Worm (Caenorhabditis elegans): ENCODE results near the gene lin-38.

lin-38 gene

ce11 chrII:13614516-13614915 lies 38.8 kb downstream of the lin-38 start:
- TF ChIP-seq rbr-2 (tag; optimal IDR thresholded peaks at IDR 0.05) (no peak), lir-3 (tag; optimal IDR thresholded peaks at IDR 0.05) (no peak), ceh-20 (GFP tag; IDR thresholded peaks at IDR 0.05) (no peak), F10B5.3 (tag; optimal IDR thresholded peaks at IDR 0.05) (no peak), daf-16 (GFP tag; optimal IDR thresholded peaks at IDR 0.05) (no peak), daf-16 (tag; optimal IDR thresholded peaks at IDR 0.05) (peak; percentile 90), cey-2 (tag; optimal IDR thresholded peaks at IDR 0.05; ENCODE audit: borderline replicate concordance, insufficient read depth) (no peak), hlh-30 (tag; optimal IDR thresholded peaks at IDR 0.05; ENCODE audit: insufficient read depth) (peak; percentile 18), hif-1 (tag; optimal IDR thresholded peaks at IDR 0.05) (no peak), R02D3.7 (tag; optimal IDR thresholded peaks at IDR 0.05) (no peak), pha-4 (GFP tag; IDR thresholded peaks at IDR 0.05) (no peak), pha-4 (tag; optimal IDR thresholded peaks at IDR 0.05) (no peak), mdl-1 (tag; optimal IDR thresholded peaks at IDR 0.05) (peak in 1 of 2 experiments; percentile 44), nhr-102 (tag; optimal IDR thresholded peaks at IDR 0.05) (no peak), unc-39 (tag; optimal IDR thresholded peaks at IDR 0.05) (no peak), F44E2.7 (GFP tag; IDR thresholded peaks at IDR 0.05) (no peak), dmd-6 (GFP tag; IDR thresholded peaks at IDR 0.05) (no peak), fkh-10 (GFP tag; optimal IDR thresholded peaks at IDR 0.05) (no peak), ceh-32 (tag; optimal IDR thresholded peaks at IDR 0.05; ENCODE audit: poor library complexity) (no peak), hlh-11 (tag; optimal IDR thresholded peaks at IDR 0.05) (peak; percentile 62)

DNA sequence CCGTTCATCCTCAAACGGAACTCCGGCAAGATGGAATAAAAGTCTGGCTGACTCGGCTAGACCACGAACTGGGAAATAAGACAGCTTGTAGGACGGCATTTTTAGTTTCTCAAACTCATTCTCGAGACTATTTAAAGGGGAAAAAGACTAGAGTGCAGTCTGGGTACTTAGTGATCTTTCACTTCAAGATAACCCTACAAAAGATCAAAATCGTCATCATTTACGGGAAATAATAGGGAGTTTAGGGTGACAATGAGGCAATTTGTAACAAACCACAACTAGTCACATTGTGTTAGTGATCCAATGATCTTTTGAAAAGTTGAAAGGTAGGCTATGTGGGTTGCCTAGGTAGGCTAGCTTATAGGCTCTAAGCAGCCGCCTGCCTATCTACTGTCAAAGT lies 40.3 kb downstream of the lin-38 start, which contains the start of gene gst-14:
Gene gst-14, minus strand, starts transcription at position 101 of the 400 bp plus-strand sequence.
- TF ChIP-seq pqm-1 (tag; optimal IDR thresholded peaks at IDR 0.05) (no peak), duxl-1 (tag; optimal IDR thresholded peaks at IDR 0.05; ENCODE audit: poor library complexity) (no peak), mes-2 (tag; optimal IDR thresholded peaks at IDR 0.05; ENCODE audit: poor library complexity, severe bottlenecking) (no peak), spr-3 (GFP tag; optimal IDR thresholded peaks at IDR 0.05) (no peak), F10B5.3 (tag; optimal IDR thresholded peaks at IDR 0.05) (no peak), jun-1 (tag; optimal IDR thresholded peaks at IDR 0.05) (no peak), fkh-10 (GFP tag; optimal IDR thresholded peaks at IDR 0.05) (no peak), hlh-30 (tag; optimal IDR thresholded peaks at IDR 0.05; ENCODE audit: insufficient read depth) (no peak), nhr-77 (tag; optimal IDR thresholded peaks at IDR 0.05) (no peak), madf-9 (GFP tag; conservative IDR thresholded peaks at IDR 0.05) (no peak)

DNA sequence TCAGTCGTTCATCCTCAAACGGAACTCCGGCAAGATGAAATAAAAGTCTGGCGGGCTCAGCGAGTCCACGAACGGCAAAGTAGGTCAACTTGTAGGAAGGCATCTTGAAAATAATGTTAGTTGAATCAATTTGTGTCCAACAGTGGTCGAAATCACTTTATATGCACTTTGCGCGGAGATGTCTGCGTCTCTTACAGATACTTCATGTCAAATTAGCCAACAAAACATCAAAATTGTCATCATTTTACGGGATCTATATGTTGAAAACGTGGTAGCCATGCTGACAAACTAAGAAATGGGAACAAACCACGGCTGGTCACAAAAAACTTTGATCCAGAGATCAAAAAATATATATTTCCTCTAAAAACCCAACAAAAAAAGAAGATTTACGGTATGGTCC lies 42.1 kb downstream of the lin-38 start, which contains the start of gene gst-12:
Gene gst-12, minus strand, starts transcription at position 254 of the 400 bp plus-strand sequence.
- TF ChIP-seq zfp-2 (tag; optimal IDR thresholded peaks at IDR 0.05) (no peak), unc-62 (GFP tag; optimal IDR thresholded peaks at IDR 0.05 in 1 of 2) (peak in 1 of 2 experiments; percentile 68), unc-62 (tag; optimal IDR thresholded peaks at IDR 0.05) (no peak), zip-2 (tag; optimal IDR thresholded peaks at IDR 0.05) (no peak), aha-1 (tag) (peak; percentile 65), lin-38 (GFP tag; IDR thresholded peaks at IDR 0.05) (no peak), lim-7 (GFP tag; IDR thresholded peaks at IDR 0.05) (no peak), mep-1 (tag; optimal IDR thresholded peaks at IDR 0.05) (no peak), nhr-111 (GFP tag; optimal IDR thresholded peaks at IDR 0.05) (no peak), ceh-44 (GFP tag; IDR thresholded peaks at IDR 0.05) (no peak), vab-7 (GFP tag; IDR thresholded peaks at IDR 0.05) (no peak), ceh-82 (tag; optimal IDR thresholded peaks at IDR 0.05) (no peak), dmd-8 (GFP tag; IDR thresholded peaks at IDR 0.05) (no peak), mxl-3 (GFP tag; optimal IDR thresholded peaks at IDR 0.05) (peak; percentile 79), F44E2.7 (GFP tag; IDR thresholded peaks at IDR 0.05) (no peak)
